Worm (Caenorhabditis elegans) whole organism, young adult: Measurements from ENCODE around the gene cyp-33C2.

Source experiments
- B0261.1 ChIP-seq: sonication (generic microtip); optimal IDR thresholded peaks from 2 replicates; lab custom pipeline; 2016; ENCODE audit warnings: mild to moderate bottlenecking, missing genetic modification characterization, moderate library complexity, missing compliant biosample characterization
- C17E4.6 ChIP-seq: fragments of 200-800 bp; sonication (Bioruptor generic); IDR thresholded peaks from 2 replicates; pipeline ENCODE4 v1.3.6; 2022; ENCODE audit warnings: missing genetic modification reagents, missing genetic modification characterization, missing compliant biosample characterization
- D2030.7 ChIP-seq: fragments of 200-800 bp; sonication (Bioruptor generic); IDR thresholded peaks from 2 replicates; pipeline ENCODE4 v1.3.6; 2022; ENCODE audit warnings: missing genetic modification reagents, missing genetic modification characterization, missing compliant biosample characterization
- F23B12.7 ChIP-seq: sonication (generic microtip); optimal IDR thresholded peaks from 2 replicates; lab custom pipeline; 2017; ENCODE audit warnings: missing genetic modification characterization, mild to moderate bottlenecking, missing compliant biosample characterization, antibody characterized with exemption, moderate library complexity; ENCODE audit not compliant: insufficient read depth
- ama-1 ChIP-seq, 3 experiments: fragments of 150-350 bp in 1 of 3; sonication (generic microtip) in 2 of 3; optimal IDR thresholded peaks; 2 replicates each; lab custom pipeline; 2014 to 2018; ENCODE audit warnings: missing biosample characterization in 2 of 3, missing genetic modification characterization in 2 of 3, missing genetic modification reagents in 2 of 3
- ceh-91 ChIP-seq: fragments of 200-800 bp; sonication (Bioruptor generic); IDR thresholded peaks from 2 replicates; pipeline ENCODE4 v1.3.6; 2022; ENCODE audit warnings: missing genetic modification reagents, missing genetic modification characterization, missing compliant biosample characterization
- hlh-26 ChIP-seq: fragments of 200-800 bp; sonication (Bioruptor generic); conservative IDR thresholded peaks from 2 replicates; pipeline ENCODE4 v1.3.6; 2022; ENCODE audit warnings: missing genetic modification reagents, missing genetic modification characterization, missing compliant biosample characterization
- let-607 ChIP-seq, 2 experiments: fragments of 200-800 bp in 1 of 2; sonication (Bioruptor generic) in 1 of 2; sonication (generic microtip) in 1 of 2; optimal IDR thresholded peaks; 2 replicates each; lab custom pipeline; 2016 to 2018; ENCODE audit warnings: mild to moderate bottlenecking in 2 of 2, missing compliant biosample characterization in 2 of 2, missing genetic modification characterization in 2 of 2, moderate library complexity in 2 of 2, missing genotype in 1 of 2
- snpc-1.3 ChIP-seq: sonication (generic microtip); optimal IDR thresholded peaks from 2 replicates; lab custom pipeline; 2017; ENCODE audit warnings: missing genetic modification characterization, mild to moderate bottlenecking, missing compliant biosample characterization, antibody characterized with exemption, moderate library complexity, missing genotype, missing genetic modification reagents; ENCODE audit not compliant: insufficient read depth
- tbp1 ChIP-seq: fragments of 200-800 bp; sonication (Bioruptor generic); optimal IDR thresholded peaks from 2 replicates; lab custom pipeline; 2018; ENCODE audit warnings: mild to moderate bottlenecking, missing genetic modification characterization, missing compliant biosample characterization
- unc-62 ChIP-seq: fragments of 150-350 bp; optimal IDR thresholded peaks from 2 replicates; lab custom pipeline; 2014; ENCODE audit warnings: missing biosample characterization, missing genetic modification reagents, missing genetic modification characterization

DNA sequence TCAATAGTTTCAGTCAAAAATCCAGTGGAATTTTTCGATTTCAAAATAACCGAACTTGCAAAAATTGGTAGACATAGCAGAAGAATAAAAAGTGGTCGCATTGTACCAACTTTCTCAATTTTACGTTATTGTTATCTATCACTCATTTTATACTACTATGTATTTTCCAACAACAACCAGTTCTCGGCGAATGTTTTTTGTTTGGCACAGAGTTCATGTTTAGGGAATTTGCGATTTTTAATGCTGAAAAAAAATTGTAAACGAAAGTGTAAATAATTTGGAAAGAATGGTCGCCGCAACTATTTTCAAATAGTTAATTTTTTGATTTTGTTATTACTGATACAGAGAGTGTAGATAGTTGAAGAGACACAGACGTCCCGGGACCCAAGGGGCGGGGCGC, 33.9 kb upstream of the cyp-33C2 start, which contains the start of gene C45H4.21:
- TF ChIP-seq ama-1 (optimal IDR thresholded peaks at IDR 0.05; lab: Kevin White, UChicago) (no peak), ama-1 (GFP tag; optimal IDR thresholded peaks at IDR 0.05; lab: Kevin White, UChicago) (no peak), ceh-91 (GFP tag; lab: Robert Waterston, UW) (no peak), unc-62 (GFP tag; lab: Kevin White, UChicago) (no peak), snpc-1.3 (tag; lab: Kevin White, UChicago) (no peak), C17E4.6 (GFP tag; lab: Robert Waterston, UW) (no peak), B0261.1 (no peak), tbp1 (GFP tag; lab: Kevin White, UChicago) (no peak), hlh-26 (GFP tag; lab: Robert Waterston, UW) (no peak), let-607 (tag; optimal IDR thresholded peaks at IDR 0.05; lab: Kevin White, UChicago) (no peak), D2030.7 (GFP tag; lab: Robert Waterston, UW) (no peak), F23B12.7 (tag; lab: Kevin White, UChicago) (no peak)
